Fruit fly (Drosophila melanogaster): ENCODE data around the gene CG33290.
A peak's percentile ranks its signal among the peaks of the same experiment; 100 is the strongest.

The CG33290 gene

DNA sequence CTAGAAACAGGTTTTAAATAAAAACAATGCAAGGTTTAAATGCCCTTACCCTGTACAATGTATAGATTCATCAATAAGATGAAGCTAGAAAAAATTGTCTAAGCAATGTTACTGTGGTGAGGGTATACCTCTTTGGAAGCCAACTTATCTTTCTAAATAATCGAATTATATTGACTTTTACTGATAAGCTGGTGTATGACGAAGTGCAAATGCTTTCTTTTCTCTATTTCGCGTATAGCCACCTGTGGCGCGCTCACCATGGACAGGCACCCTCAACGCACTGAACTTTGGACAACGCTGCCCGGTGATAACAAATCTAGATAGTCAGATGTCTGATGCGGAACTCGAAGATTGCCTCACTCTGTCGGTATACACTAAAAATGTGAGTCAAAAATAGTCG lies 40.2 kb upstream of the CG33290 start (continued):
- TF ChIP-seq esg (GFP tag; conservative IDR thresholded peaks at IDR 0.05) (no peak), gem (tag; optimal IDR thresholded peaks at IDR 0.05) (peak; percentile 38), CG15011 (GFP tag; optimal IDR thresholded peaks at IDR 0.05) (no peak), CG13123 (GFP tag; optimal IDR thresholded peaks at IDR 0.05) (no peak), Dref (GFP tag; IDR thresholded peaks at IDR 0.05) (no peak), grn (GFP tag; optimal IDR thresholded peaks at IDR 0.05) (peak; percentile 75), Camta (GFP tag; optimal IDR thresholded peaks at IDR 0.05) (no peak), Oaz (GFP tag; IDR thresholded peaks at IDR 0.05) (no peak), dmrt99B (tag; optimal IDR thresholded peaks at IDR 0.05) (peak; percentile 22), sqz (GFP tag; optimal IDR thresholded peaks at IDR 0.05) (no peak), amos (GFP tag; IDR thresholded peaks at IDR 0.05; ENCODE audit: partially characterized antibody) (no peak), tap (tag; optimal IDR thresholded peaks at IDR 0.05) (no peak), CG6272 (GFP tag; IDR thresholded peaks at IDR 0.05) (no peak), CG18599 (GFP tag; optimal IDR thresholded peaks at IDR 0.05) (peak; percentile 34), nerfin-2 (GFP tag; IDR thresholded peaks at IDR 0.05; ENCODE audit: partially characterized antibody) (no peak), CG6654 (GFP tag; optimal IDR thresholded peaks at IDR 0.05) (no peak), Sox102F (GFP tag; optimal IDR thresholded peaks at IDR 0.05) (peak; percentile 30), CG7357 (GFP tag; IDR thresholded peaks at IDR 0.05) (no peak), vfl (GFP tag; optimal IDR thresholded peaks at IDR 0.05) (no peak), CG11504 (tag; optimal IDR thresholded peaks at IDR 0.05) (peak; percentile 32), tgo (GFP tag; IDR thresholded peaks at IDR 0.05) (peak; percentile 35; the same call in 1 of the 3 replicates), wdn (GFP tag; IDR thresholded peaks at IDR 0.05) (0 out of 2 replicates have a peak, but pooled peaks have one; percentile 42), CG7786 (GFP tag; optimal IDR thresholded peaks at IDR 0.05) (peak; percentile 1), Nf-YA (GFP tag; IDR thresholded peaks at IDR 0.05) (no peak), CG30403 (GFP tag; optimal IDR thresholded peaks at IDR 0.05) (peak; percentile 12)

DNA sequence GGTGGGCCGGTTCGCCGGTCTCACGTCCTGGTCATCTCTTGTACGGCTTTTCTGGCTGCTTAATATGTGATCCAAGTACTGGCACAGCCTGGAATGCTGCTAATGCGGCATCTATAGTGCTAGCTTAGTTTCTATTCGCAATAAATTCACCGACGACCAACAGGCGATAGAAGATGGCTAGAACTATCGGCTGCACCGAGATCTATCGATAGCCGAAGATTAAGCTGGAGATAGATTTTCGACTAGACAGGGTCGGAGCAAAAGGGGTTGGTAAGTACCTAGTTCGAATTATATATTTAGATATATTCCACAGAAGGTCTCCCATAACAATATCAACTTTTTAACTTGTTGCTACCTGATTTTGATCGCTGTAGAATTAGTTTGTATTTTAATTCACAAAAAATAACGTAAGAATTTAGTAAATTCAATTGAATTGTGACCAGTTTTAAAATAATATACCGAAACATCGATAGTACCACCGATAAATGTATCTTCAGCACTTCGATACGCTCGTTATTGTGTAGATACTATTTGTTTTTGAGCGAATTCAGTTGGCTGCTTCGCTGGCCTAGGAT lies 34.7 kb upstream of the CG33290 start, which contains the start of the genes Glg1 and M6:
Gene Glg1, minus strand, starts transcription at position 185 of the 575 bp plus-strand sequence.
Gene M6, plus strand, starts transcription at position 499 of the 575 bp plus-strand sequence.
- TF ChIP-seq dmrt99B (tag; optimal IDR thresholded peaks at IDR 0.05) (peak; percentile 55), CkIIα-i1 (GFP tag; IDR thresholded peaks at IDR 0.05) (no peak), Xbp1 (GFP tag; optimal IDR thresholded peaks at IDR 0.05) (peak; percentile 75), eve (GFP tag; optimal IDR thresholded peaks at IDR 0.05) (no peak), CG5180 (GFP tag; optimal IDR thresholded peaks at IDR 0.05) (no peak), CG7372 (GFP tag; IDR thresholded peaks at IDR 0.05) (peak; percentile 54; the same call in 1 of the 2 replicates), Atf6 (GFP tag; IDR thresholded peaks at IDR 0.05) (no peak), CG1603 (tag; optimal IDR thresholded peaks at IDR 0.05) (peak; percentile 65), Fer1 (GFP tag; optimal IDR thresholded peaks at IDR 0.05) (peak; percentile 73), CG12299 (tag; optimal IDR thresholded peaks at IDR 0.05) (no peak), CG9817 (tag; optimal IDR thresholded peaks at IDR 0.05) (peak; percentile 67), sr (GFP tag; IDR thresholded peaks at IDR 0.05) (no peak), Hmx (GFP tag; optimal IDR thresholded peaks at IDR 0.05) (no peak), nau (GFP tag; optimal IDR thresholded peaks at IDR 0.05) (no peak), CG16813 (GFP tag; IDR thresholded peaks at IDR 0.05; ENCODE audit: partially characterized antibody) (peak; percentile 96), ap (GFP tag; IDR thresholded peaks at IDR 0.05) (no peak), MTF-1 (GFP tag; optimal IDR thresholded peaks at IDR 0.05; ENCODE audit: borderline replicate concordance) (no peak), danr (GFP tag; IDR thresholded peaks at IDR 0.05) (no peak), Side (GFP tag; optimal IDR thresholded peaks at IDR 0.05) (peak; percentile 41), CG13424 (tag; optimal IDR thresholded peaks at IDR 0.05) (peak; percentile 74), CG3847 (GFP tag; IDR thresholded peaks at IDR 0.05) (peak; percentile 73), Rx (GFP tag; IDR thresholded peaks at IDR 0.05) (0 out of 2 replicates have a peak, but pooled peaks have one; percentile 2), tgo (GFP tag; IDR thresholded peaks at IDR 0.05) (peak; percentile 52), zfh1 (GFP tag; IDR thresholded peaks at IDR 0.05) (peak; percentile 57; the same call in 2 of the 3 replicates), unc-4 (GFP tag; IDR thresholded peaks at IDR 0.05; ENCODE audit: partially characterized antibody) (peak; percentile 93), CG32772 (GFP tag; IDR thresholded peaks at IDR 0.05) (peak; percentile 51; the same call in 1 of the 2 replicates), CG9876 (GFP tag; optimal IDR thresholded peaks at IDR 0.05) (peak; percentile 0)

Data from whole organism, embryonic.